Fruit fly (Drosophila melanogaster) whole organism, embryonic: ENCODE data around the gene htk.

ENCODE experiments used
- Asciz ChIP-seq: fragments of 200-800 bp; sonication (Bioruptor generic); optimal IDR thresholded peaks from 2 replicates; lab custom pipeline; 2017; ENCODE audit warnings: missing biosample characterization, mild to moderate bottlenecking, missing genetic modification characterization, missing genetic modification reagents
- Blimp-1 ChIP-seq: fragments of 200-800 bp; sonication (Bioruptor generic); optimal IDR thresholded peaks from 3 replicates; lab custom pipeline; 2018; ENCODE audit warnings: missing biosample characterization, missing genetic modification characterization, mild to moderate bottlenecking, moderate library complexity, missing genetic modification reagents
- BtbVII ChIP-seq: fragments of 200-800 bp; sonication (Bioruptor generic); optimal IDR thresholded peaks from 3 replicates; lab custom pipeline; 2017; ENCODE audit warnings: missing biosample characterization, mild to moderate bottlenecking, missing genetic modification characterization
- CG10959 ChIP-seq: fragments of 200-800 bp; sonication (Bioruptor generic); IDR thresholded peaks from 2 replicates; pipeline ENCODE4 v1.3.6; 2022; ENCODE audit warnings: missing biosample characterization, missing genetic modification characterization
- CG11560 ChIP-seq: fragments of 200-800 bp; sonication (Bioruptor generic); IDR thresholded peaks from 3 replicates; pipeline ENCODE4 v1.3.6; 2022; ENCODE audit warnings: missing biosample characterization, missing genetic modification characterization
- CG11695 ChIP-seq: fragments of 200-800 bp; sonication (Bioruptor generic); IDR thresholded peaks from 3 replicates; pipeline ENCODE4 v1.3.6; 2022; ENCODE audit warnings: missing biosample characterization, missing genetic modification characterization
- CG12299 ChIP-seq: fragments of 200-800 bp; sonication (Bioruptor generic); optimal IDR thresholded peaks from 2 replicates; lab custom pipeline; 2018; ENCODE audit warnings: missing biosample characterization, mild to moderate bottlenecking, missing genetic modification characterization
- CG1233 ChIP-seq: fragments of 200-800 bp; sonication (Bioruptor generic); optimal IDR thresholded peaks from 4 replicates; lab custom pipeline; 2018; ENCODE audit warnings: missing biosample characterization, mild to moderate bottlenecking, missing genetic modification characterization
- CG13894 ChIP-seq: fragments of 200-800 bp; sonication (Bioruptor generic); optimal IDR thresholded peaks from 3 replicates; lab custom pipeline; 2018; ENCODE audit warnings: missing biosample characterization, mild to moderate bottlenecking, missing genetic modification characterization, moderate library complexity
- CG1529 ChIP-seq: fragments of 200-800 bp; sonication (Bioruptor generic); optimal IDR thresholded peaks from 3 replicates; lab custom pipeline; 2018; ENCODE audit warnings: missing biosample characterization, missing genetic modification characterization
- CG17385 ChIP-seq: fragments of 200-800 bp; sonication (Bioruptor generic); optimal IDR thresholded peaks from 3 replicates; lab custom pipeline; 2018; ENCODE audit warnings: missing biosample characterization, mild to moderate bottlenecking, missing genetic modification characterization
- CG17568 ChIP-seq: fragments of 200-800 bp; sonication (Bioruptor generic); optimal IDR thresholded peaks from 2 replicates; lab custom pipeline; 2018; ENCODE audit warnings: missing biosample characterization, mild to moderate bottlenecking, missing genetic modification characterization, moderate library complexity
- CG18011 ChIP-seq: fragments of 200-800 bp; sonication (Bioruptor generic); optimal IDR thresholded peaks from 2 replicates; lab custom pipeline; 2017; ENCODE audit warnings: missing biosample characterization, missing genetic modification characterization, mild to moderate bottlenecking, moderate library complexity, missing genotype
- CG2678 ChIP-seq: fragments of 200-800 bp; sonication (Bioruptor generic); optimal IDR thresholded peaks from 3 replicates; lab custom pipeline; 2019; ENCODE audit warnings: missing biosample characterization, mild to moderate bottlenecking, missing genetic modification characterization, moderate library complexity
- CG3726 ChIP-seq: fragments of 200-800 bp; sonication (Bioruptor generic); IDR thresholded peaks from 3 replicates; pipeline ENCODE4, ENCODE4 v1.3.6; 2022; ENCODE audit warnings: missing biosample characterization, missing genetic modification characterization
- CG4328 ChIP-seq: fragments of 200-800 bp; sonication (Bioruptor generic); optimal IDR thresholded peaks from 3 replicates; lab custom pipeline; 2017; ENCODE audit warnings: missing biosample characterization, missing genetic modification reagents, missing genetic modification characterization
- CG4360 ChIP-seq: fragments of 200-800 bp; sonication (Bioruptor generic); IDR thresholded peaks from 2 replicates; pipeline ENCODE4 v1.3.6; 2022; ENCODE audit warnings: missing biosample characterization, missing genetic modification characterization
- CG6791 ChIP-seq: fragments of 200-800 bp; sonication (Bioruptor generic); IDR thresholded peaks from 3 replicates; pipeline ENCODE4 v1.3.6; 2022; ENCODE audit warnings: missing biosample characterization, missing genetic modification characterization; ENCODE audit not compliant: partially characterized antibody
- CG6813 ChIP-seq: fragments of 200-800 bp; sonication (Bioruptor generic); optimal IDR thresholded peaks from 2 replicates; lab custom pipeline; 2017; ENCODE audit warnings: missing biosample characterization, missing genetic modification characterization, mild to moderate bottlenecking, moderate library complexity, missing genetic modification reagents
- CG7928 ChIP-seq: fragments of 200-800 bp; sonication (Bioruptor generic); optimal IDR thresholded peaks from 2 replicates; lab custom pipeline; 2017; ENCODE audit warnings: missing biosample characterization, mild to moderate bottlenecking, missing genetic modification characterization
- CTCF ChIP-seq: fragments of 200-800 bp; sonication (Bioruptor generic); optimal IDR thresholded peaks from 2 replicates; lab custom pipeline; 2017; ENCODE audit warnings: missing biosample characterization, mild to moderate bottlenecking, missing genetic modification characterization, moderate library complexity
- CoRest ChIP-seq: fragments of 200-800 bp; sonication (Bioruptor generic); optimal IDR thresholded peaks from 3 replicates; lab custom pipeline; 2018; ENCODE audit warnings: missing biosample characterization, mild to moderate bottlenecking, missing genetic modification characterization, moderate library complexity
- H2.0 ChIP-seq: fragments of 200-800 bp; sonication (Bioruptor generic); IDR thresholded peaks from 2 replicates; pipeline ENCODE4 v1.3.6; 2022; ENCODE audit warnings: missing biosample characterization, missing genetic modification characterization
- Hr51 ChIP-seq, 2 experiments: fragments of 200-800 bp; sonication (Bioruptor generic); optimal IDR thresholded peaks; 2 replicates in 1 of 2; 3 replicates in 1 of 2; lab custom pipeline; 2016 to 2018; ENCODE audit warnings: missing biosample characterization in 2 of 2, missing genetic modification characterization in 2 of 2, mild to moderate bottlenecking in 1 of 2, moderate library complexity in 1 of 2
- Lim3 ChIP-seq: fragments of 200-800 bp; sonication (Bioruptor generic); IDR thresholded peaks from 2 replicates; pipeline ENCODE4 v1.3.6; 2022; ENCODE audit warnings: missing biosample characterization, missing genetic modification characterization
- MTF-1 ChIP-seq: fragments of 200-800 bp; sonication (Bioruptor generic); optimal IDR thresholded peaks from 2 replicates; lab custom pipeline; 2018; ENCODE audit warnings: missing biosample characterization, mild to moderate bottlenecking, missing genetic modification characterization, borderline replicate concordance
- Myb ChIP-seq: fragments of 200-800 bp; sonication (Bioruptor generic); optimal IDR thresholded peaks from 2 replicates; lab custom pipeline; 2016; ENCODE audit warnings: missing biosample characterization, missing genetic modification characterization
- Neu2 ChIP-seq: fragments of 200-800 bp; sonication (Bioruptor generic); optimal IDR thresholded peaks from 3 replicates; lab custom pipeline; 2016; ENCODE audit warnings: missing biosample characterization, missing genetic modification characterization, borderline replicate concordance
- Poxn ChIP-seq: fragments of 200-800 bp; sonication (Bioruptor generic); IDR thresholded peaks from 2 replicates; pipeline ENCODE4 v1.3.6; 2022; ENCODE audit warnings: missing biosample characterization, missing genetic modification characterization
- Sox100B ChIP-seq: fragments of 200-800 bp; sonication (Bioruptor generic); optimal IDR thresholded peaks from 3 replicates; lab custom pipeline; 2018; ENCODE audit warnings: missing biosample characterization, mild to moderate bottlenecking, missing genetic modification characterization
- caup ChIP-seq: fragments of 200-800 bp; sonication (Bioruptor generic); optimal IDR thresholded peaks from 3 replicates; lab custom pipeline; 2017; ENCODE audit warnings: missing biosample characterization, mild to moderate bottlenecking, missing genetic modification characterization, moderate library complexity; ENCODE audit not compliant: severe bottlenecking
- disco-r ChIP-seq: fragments of 200-800 bp; sonication (Bioruptor generic); optimal IDR thresholded peaks from 2 replicates; lab custom pipeline; 2016; ENCODE audit warnings: missing biosample characterization, missing genetic modification characterization
- dm ChIP-seq: fragments of 200-800 bp; sonication (Bioruptor generic); optimal IDR thresholded peaks from 3 replicates; lab custom pipeline; 2016; ENCODE audit warnings: missing biosample characterization, missing genetic modification characterization
- dpn ChIP-seq, 2 experiments: fragments of 200-800 bp; sonication (Bioruptor generic); optimal IDR thresholded peaks; 3 replicates each; lab custom pipeline; 2016; ENCODE audit warnings: missing biosample characterization in 2 of 2, missing genetic modification characterization in 2 of 2
- exex ChIP-seq: fragments of 200-800 bp; sonication (Bioruptor generic); optimal IDR thresholded peaks from 4 replicates; lab custom pipeline; 2018; ENCODE audit warnings: missing biosample characterization, mild to moderate bottlenecking, missing genetic modification characterization, moderate library complexity
- fd64A ChIP-seq: fragments of 200-800 bp; sonication (Bioruptor generic); optimal IDR thresholded peaks from 3 replicates; lab custom pipeline; 2018; ENCODE audit warnings: missing biosample characterization, mild to moderate bottlenecking, missing genetic modification characterization
- gce ChIP-seq: fragments of 200-800 bp; sonication (Bioruptor generic); IDR thresholded peaks from 3 replicates; pipeline ENCODE4 v1.3.6; 2022; ENCODE audit warnings: missing biosample characterization, missing genetic modification characterization
- grau ChIP-seq: fragments of 200-800 bp; optimal IDR thresholded peaks from 3 replicates; lab custom pipeline; 2019; ENCODE audit warnings: missing biosample characterization, mild to moderate bottlenecking, missing genetic modification characterization, moderate library complexity
- gro ChIP-seq: fragments of 200-800 bp; sonication (Bioruptor generic); optimal IDR thresholded peaks from 2 replicates; lab custom pipeline; 2016; ENCODE audit warnings: missing biosample characterization, missing genetic modification characterization
- klu ChIP-seq: fragments of 200-800 bp; sonication (Bioruptor generic); IDR thresholded peaks from 2 replicates; pipeline ENCODE4 v1.3.6; 2022; ENCODE audit warnings: missing biosample characterization, missing genetic modification characterization
- lbe ChIP-seq: fragments of 200-800 bp; sonication (Bioruptor generic); optimal IDR thresholded peaks from 2 replicates; lab custom pipeline; 2016; ENCODE audit warnings: missing biosample characterization, mild to moderate bottlenecking, missing genetic modification characterization
- lola ChIP-seq, 3 experiments: fragments of >200 bp in 2 of 3; fragments of 200-800 bp in 1 of 3; sonication (Bioruptor generic) in 1 of 3; optimal IDR thresholded peaks; 2 replicates each; lab custom pipeline; 2017 to 2019; ENCODE audit warnings: missing biosample characterization in 3 of 3, missing genetic modification characterization in 3 of 3, mild to moderate bottlenecking in 1 of 3, moderate library complexity in 1 of 3
- nom ChIP-seq: fragments of 200-800 bp; sonication (Bioruptor generic); optimal IDR thresholded peaks from 2 replicates; lab custom pipeline; 2017; ENCODE audit warnings: missing biosample characterization, missing genetic modification characterization, mild to moderate bottlenecking, moderate library complexity, missing genetic modification reagents
- phol ChIP-seq: fragments of 200-800 bp; sonication (Bioruptor generic); optimal IDR thresholded peaks from 3 replicates; lab custom pipeline; 2018; ENCODE audit warnings: missing biosample characterization, mild to moderate bottlenecking, missing genetic modification characterization, moderate library complexity
- pros ChIP-seq: fragments of 200-800 bp; sonication (Bioruptor generic); optimal IDR thresholded peaks from 3 replicates; lab custom pipeline; 2019; ENCODE audit warnings: missing biosample characterization, mild to moderate bottlenecking, missing genetic modification characterization, moderate library complexity
- schlank ChIP-seq: fragments of 200-800 bp; sonication (Bioruptor generic); optimal IDR thresholded peaks from 2 replicates; lab custom pipeline; 2018; ENCODE audit warnings: missing biosample characterization, mild to moderate bottlenecking, missing genetic modification characterization
- so ChIP-seq: fragments of 200-800 bp; sonication (Bioruptor generic); IDR thresholded peaks from 3 replicates; pipeline ENCODE4 v1.3.6; 2022; ENCODE audit warnings: missing biosample characterization, missing genetic modification characterization
- vnd ChIP-seq: fragments of 200-800 bp; sonication (Bioruptor generic); IDR thresholded peaks from 3 replicates; pipeline ENCODE4 v1.3.6; 2022; ENCODE audit warnings: missing biosample characterization, missing genetic modification characterization; ENCODE audit not compliant: partially characterized antibody
- vvl ChIP-seq: fragments of 200-800 bp; sonication (Bioruptor generic); IDR thresholded peaks from 2 replicates; pipeline ENCODE4 v1.3.6; 2022; ENCODE audit warnings: missing biosample characterization, missing genetic modification characterization
- z ChIP-seq: fragments of 200-800 bp; sonication (Bioruptor generic); IDR thresholded peaks from 3 replicates; pipeline ENCODE4 v1.3.6; 2022; ENCODE audit warnings: missing biosample characterization, missing genetic modification characterization

htk gene

dm6 chrX:18838929-18839576 lies 4.4 kb upstream of the htk start (continued):
- TF ChIP-seq CG12299 (no peak), Neu2 (no peak), grau (tag; lab: Kevin White, UChicago) (no peak), vvl (no peak), CTCF (GFP tag; lab: Kevin White, UChicago) (no peak), CG1529 (GFP tag; lab: Kevin White, UChicago) (peak; percentile 2), so (GFP tag; lab: Robert Waterston, UW) (no peak), CG6791 (GFP tag; lab: Robert Waterston, UW) (no peak), nom (GFP tag; lab: Kevin White, UChicago) (peak; percentile 32), CoRest (no peak), CG11695 (GFP tag; lab: Robert Waterston, UW) (no peak), Myb (GFP tag; lab: Kevin White, UChicago) (no peak), Lim3 (GFP tag; lab: Robert Waterston, UW) (no peak), z (GFP tag; lab: Robert Waterston, UW) (no peak), CG17385 (no peak), Blimp-1 (peak; percentile 2), CG4328 (GFP tag; lab: Kevin White, UChicago) (no peak), CG10959 (GFP tag; lab: Robert Waterston, UW) (no peak), pros (no peak), Hr51 (GFP tag; optimal IDR thresholded peaks at IDR 0.05; lab: Kevin White, UChicago) (no peak), MTF-1 (no peak), phol (peak; percentile 26), CG7928 (no peak), CG4360 (GFP tag; lab: Robert Waterston, UW) (no peak), disco-r (GFP tag; lab: Kevin White, UChicago) (no peak), CG1233 (GFP tag; lab: Kevin White, UChicago) (no peak), lbe (GFP tag; lab: Kevin White, UChicago) (no peak), CG6813 (peak; percentile 26), Poxn (GFP tag; lab: Robert Waterston, UW) (no peak), CG18011 (no peak), klu (no peak), CG13894 (tag; lab: Kevin White, UChicago) (no peak), CG3726 (GFP tag; lab: Robert Waterston, UW) (no peak), H2.0 (GFP tag; lab: Robert Waterston, UW) (no peak), BtbVII (GFP tag; lab: Kevin White, UChicago) (peak; percentile 8), lola (GFP tag; optimal IDR thresholded peaks at IDR 0.05; lab: Kevin White, UChicago) (no peak), Sox100B (GFP tag; lab: Kevin White, UChicago) (no peak), dpn (GFP tag; optimal IDR thresholded peaks at IDR 0.05; lab: Kevin White, UChicago) (no peak), dm (no peak), CG2678 (tag; lab: Kevin White, UChicago) (peak; percentile 12), gro (GFP tag; lab: Kevin White, UChicago) (no peak), gce (no peak), exex (tag; lab: Kevin White, UChicago) (no peak), vnd (GFP tag; lab: Robert Waterston, UW) (no peak), fd64A (GFP tag; lab: Kevin White, UChicago) (no peak), CG17568 (no peak), schlank (tag; lab: Kevin White, UChicago) (no peak), CG11560 (tag; lab: Robert Waterston, UW) (no peak), Asciz (no peak), caup (no peak)
